Fruit fly (Drosophila melanogaster): ENCODE measurements around the gene Cubn.
A peak's percentile ranks its signal among the peaks of the same experiment; 100 is the strongest.

DNA sequence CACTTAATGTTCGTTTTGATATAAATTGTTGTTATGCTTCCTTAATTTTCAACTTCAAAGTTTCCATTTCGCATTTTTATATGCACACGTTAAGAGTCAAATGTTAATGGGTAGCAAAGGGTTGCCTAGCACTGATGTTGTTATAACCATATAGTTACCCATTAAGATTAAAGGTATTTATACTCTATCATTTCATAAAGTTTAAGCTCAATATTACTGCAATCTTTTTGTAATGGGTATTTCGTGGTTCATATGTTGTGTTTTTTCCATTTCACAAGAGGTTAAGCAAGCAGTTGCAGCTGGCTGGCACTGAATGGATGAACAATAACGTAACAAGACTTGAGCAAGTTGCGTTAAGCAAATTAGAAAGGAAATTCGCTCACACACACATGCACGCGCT, 39.2 kb downstream of the Cubn start:
- no peak for TF ChIP-seq eg (GFP tag; IDR thresholded peaks at IDR 0.05)
- peak; percentile 2 for TF ChIP-seq CG10631 (GFP tag; optimal IDR thresholded peaks at IDR 0.05)
- no peak for TF ChIP-seq Eip75B (GFP tag; optimal IDR thresholded peaks at IDR 0.05)
- no peak for TF ChIP-seq CG16779 (tag; optimal IDR thresholded peaks at IDR 0.05)
- no peak for TF ChIP-seq CG10669 (GFP tag; optimal IDR thresholded peaks at IDR 0.05)
- no peak for TF ChIP-seq Sox15 (GFP tag; optimal IDR thresholded peaks at IDR 0.05)
- no peak for TF ChIP-seq salr (GFP tag; optimal IDR thresholded peaks at IDR 0.05)
- no peak for TF ChIP-seq fkh (GFP tag; optimal IDR thresholded peaks at IDR 0.05)
